Worm (Caenorhabditis elegans) whole organism, late embryonic: ENCODE measurements around the gene nspb-6.

ENCODE experiments used
- C08G9.2 ChIP-seq: sonication (generic microtip); optimal IDR thresholded peaks from 2 replicates; lab custom pipeline; 2016; ENCODE audit warnings: mild to moderate bottlenecking, missing genetic modification characterization, moderate library complexity, missing compliant biosample characterization
- C38D4.7 ChIP-seq: fragments of 200-800 bp; sonication (Bioruptor generic); optimal IDR thresholded peaks from 2 replicates; lab custom pipeline; 2018; ENCODE audit warnings: mild to moderate bottlenecking, missing genetic modification characterization, moderate library complexity, missing compliant biosample characterization
- K09A11.1 ChIP-seq: sonication (generic microtip); optimal IDR thresholded peaks from 2 replicates; lab custom pipeline; 2017; ENCODE audit warnings: antibody characterized with exemption, mild to moderate bottlenecking, missing genetic modification characterization, missing compliant biosample characterization; ENCODE audit not compliant: insufficient read depth
- T23F11.4 ChIP-seq: fragments of 200-800 bp; sonication (Bioruptor generic); optimal IDR thresholded peaks from 2 replicates; lab custom pipeline; 2018; ENCODE audit warnings: mild to moderate bottlenecking, missing genetic modification characterization, missing compliant biosample characterization
- Y22D7AL.16 ChIP-seq: sonication (generic microtip); optimal IDR thresholded peaks from 2 replicates; lab custom pipeline; 2016; ENCODE audit warnings: missing genetic modification characterization, missing compliant biosample characterization
- ama-1 ChIP-seq: fragments of 150-350 bp; optimal IDR thresholded peaks from 2 replicates; lab custom pipeline; 2014
- ceh-14 ChIP-seq: sonication (generic microtip); optimal IDR thresholded peaks from 2 replicates; lab custom pipeline; 2016; ENCODE audit warnings: missing genotype, missing genetic modification characterization, missing compliant biosample characterization
- ceh-18 ChIP-seq: sonication (generic microtip); optimal IDR thresholded peaks from 2 replicates; lab custom pipeline; 2016; ENCODE audit warnings: missing genetic modification characterization, missing compliant biosample characterization
- ceh-19 ChIP-seq: fragments of 200-800 bp; sonication (Bioruptor generic); optimal IDR thresholded peaks from 2 replicates; lab custom pipeline; 2018; ENCODE audit warnings: mild to moderate bottlenecking, missing genetic modification characterization, missing compliant biosample characterization
- ceh-22 ChIP-seq: sonication (generic microtip); optimal IDR thresholded peaks from 2 replicates; lab custom pipeline; 2017; ENCODE audit warnings: missing biosample characterization, missing genetic modification characterization
- ceh-34 ChIP-seq: sonication (generic microtip); optimal IDR thresholded peaks from 2 replicates; lab custom pipeline; 2016; ENCODE audit warnings: mild to moderate bottlenecking, missing genetic modification characterization, missing compliant biosample characterization
- ceh-48 ChIP-seq: sonication (generic microtip); optimal IDR thresholded peaks from 2 replicates; lab custom pipeline; 2016; ENCODE audit warnings: missing genetic modification characterization, inconsistent platforms, missing compliant biosample characterization
- ceh-6 ChIP-seq: fragments of 200-800 bp; sonication (Bioruptor generic); optimal IDR thresholded peaks from 2 replicates; lab custom pipeline; 2018; ENCODE audit warnings: mild to moderate bottlenecking, missing genetic modification characterization, missing compliant biosample characterization
- ceh-9 ChIP-seq: sonication (generic microtip); optimal IDR thresholded peaks from 2 replicates; lab custom pipeline; 2016; ENCODE audit warnings: mild to moderate bottlenecking, missing genetic modification characterization, inconsistent platforms, missing compliant biosample characterization
- dmd-4 ChIP-seq: sonication (generic microtip); optimal IDR thresholded peaks from 2 replicates; lab custom pipeline; 2016; ENCODE audit warnings: borderline replicate concordance, missing genetic modification characterization, missing compliant biosample characterization
- dve-1 ChIP-seq: sonication (generic microtip); optimal IDR thresholded peaks from 2 replicates; lab custom pipeline; 2017; ENCODE audit warnings: antibody characterized with exemption, mild to moderate bottlenecking, missing genetic modification characterization, missing compliant biosample characterization
- elt-4 ChIP-seq: sonication (generic microtip); optimal IDR thresholded peaks from 2 replicates; lab custom pipeline; 2016; ENCODE audit warnings: missing genetic modification characterization, missing compliant biosample characterization
- fax-1 ChIP-seq: sonication (generic microtip); optimal IDR thresholded peaks from 2 replicates; lab custom pipeline; 2016; ENCODE audit warnings: missing genotype, missing genetic modification characterization, missing compliant biosample characterization
- hlh-30 ChIP-seq: sonication (generic microtip); optimal IDR thresholded peaks from 2 replicates; lab custom pipeline; 2017; ENCODE audit warnings: antibody characterized with exemption, missing genetic modification characterization, missing compliant biosample characterization; ENCODE audit not compliant: insufficient read depth
- hlh-8 ChIP-seq: sonication (generic microtip); optimal IDR thresholded peaks from 2 replicates; lab custom pipeline; 2016; ENCODE audit warnings: missing genotype, missing genetic modification characterization, missing compliant biosample characterization
- lim-6 ChIP-seq: sonication (generic microtip); optimal IDR thresholded peaks from 2 replicates; lab custom pipeline; 2016; ENCODE audit warnings: missing genetic modification characterization, missing compliant biosample characterization
- lin-11 ChIP-seq: fragments of 200-800 bp; sonication (Bioruptor generic); optimal IDR thresholded peaks from 2 replicates; lab custom pipeline; 2018; ENCODE audit warnings: mild to moderate bottlenecking, missing genetic modification characterization, missing compliant biosample characterization
- madf-2 ChIP-seq: sonication (generic microtip); optimal IDR thresholded peaks from 2 replicates; lab custom pipeline; 2017; ENCODE audit warnings: missing genetic modification characterization, missing compliant biosample characterization
- nfya-1 ChIP-seq: sonication (generic microtip); optimal IDR thresholded peaks from 2 replicates; lab custom pipeline; 2017; ENCODE audit warnings: missing genetic modification characterization, mild to moderate bottlenecking, missing compliant biosample characterization, antibody characterized with exemption, moderate library complexity
- nhr-232 ChIP-seq: sonication (generic microtip); optimal IDR thresholded peaks from 2 replicates; lab custom pipeline; 2016; ENCODE audit warnings: missing genetic modification characterization, missing compliant biosample characterization
- npax-4 ChIP-seq: sonication (generic microtip); optimal IDR thresholded peaks from 2 replicates; lab custom pipeline; 2016; ENCODE audit warnings: missing genetic modification characterization, missing compliant biosample characterization
- odd-2 ChIP-seq: sonication (generic microtip); optimal IDR thresholded peaks from 2 replicates; lab custom pipeline; 2017; ENCODE audit warnings: antibody characterized with exemption, mild to moderate bottlenecking, missing genetic modification characterization, missing compliant biosample characterization
- pax-1 ChIP-seq: fragments of 150-350 bp; optimal IDR thresholded peaks from 2 replicates; lab custom pipeline; 2014; ENCODE audit warnings: missing biosample characterization, missing genetic modification characterization
- pha-2 ChIP-seq: sonication (generic microtip); optimal IDR thresholded peaks from 2 replicates; lab custom pipeline; 2017; ENCODE audit warnings: mild to moderate bottlenecking, missing genetic modification characterization, missing compliant biosample characterization
- pqm-1 ChIP-seq: sonication (generic microtip); optimal IDR thresholded peaks from 2 replicates; lab custom pipeline; 2016; ENCODE audit warnings: missing genetic modification characterization, missing compliant biosample characterization
- ref-2 ChIP-seq: sonication (generic microtip); optimal IDR thresholded peaks from 2 replicates; lab custom pipeline; 2016; ENCODE audit warnings: missing genetic modification characterization, missing compliant biosample characterization
- sox-2 ChIP-seq: fragments of 200-800 bp; sonication (Bioruptor generic); IDR thresholded peaks from 2 replicates; pipeline ENCODE4 v1.3.6; 2022; ENCODE audit warnings: missing genetic modification reagents, missing genetic modification characterization, missing compliant biosample characterization
- syd-9 ChIP-seq: sonication (generic microtip); optimal IDR thresholded peaks from 2 replicates; lab custom pipeline; 2016; ENCODE audit warnings: mild to moderate bottlenecking, missing genetic modification characterization, moderate library complexity, missing compliant biosample characterization
- tbx-7 ChIP-seq: sonication (generic microtip); optimal IDR thresholded peaks from 2 replicates; lab custom pipeline; 2016; ENCODE audit warnings: missing genotype, missing genetic modification characterization, missing compliant biosample characterization
- unc-42 ChIP-seq: sonication (generic microtip); optimal IDR thresholded peaks from 2 replicates; lab custom pipeline; 2016; ENCODE audit warnings: missing genotype, missing genetic modification characterization, missing compliant biosample characterization
- unc-86 ChIP-seq: sonication (generic microtip); optimal IDR thresholded peaks from 2 replicates; lab custom pipeline; 2016; ENCODE audit warnings: missing genetic modification characterization, missing compliant biosample characterization
- ztf-16 ChIP-seq: sonication (generic microtip); optimal IDR thresholded peaks from 2 replicates; lab custom pipeline; 2017; ENCODE audit warnings: missing genetic modification characterization, missing compliant biosample characterization

Gene nspb-6

ce11 chrIV:5879853-5880252 is 15.4 kb upstream of the nspb-6 start, which contains the start of gene srv-22:
TSS of gene srv-22 (minus strand) at chrIV:5879953.
- no peak for TF ChIP-seq ceh-19 (GFP tag; lab: Kevin White, UChicago)
- TF ChIP-seq unc-86 (tag; lab: Kevin White, UChicago): no peak
- TF ChIP-seq ama-1 (lab: Kevin White, UChicago): no peak
- no peak for TF ChIP-seq syd-9 (tag; lab: Kevin White, UChicago)

- no peak for TF ChIP-seq ceh-9 (tag; lab: Kevin White, UChicago)
- no peak for TF ChIP-seq madf-2 (tag; lab: Kevin White, UChicago)
- no peak for TF ChIP-seq dve-1 (tag; lab: Kevin White, UChicago)
- no peak for TF ChIP-seq unc-42 (tag; lab: Kevin White, UChicago)
- no peak for TF ChIP-seq hlh-30 (tag; lab: Kevin White, UChicago)
- no peak for TF ChIP-seq lin-11 (tag; lab: Kevin White, UChicago)
- no peak for TF ChIP-seq dmd-4 (tag; lab: Kevin White, UChicago)
- no peak for TF ChIP-seq K09A11.1 (tag; lab: Kevin White, UChicago)
- no peak for TF ChIP-seq fax-1 (tag; lab: Kevin White, UChicago)
- TF ChIP-seq unc-86 (tag; lab: Kevin White, UChicago): no peak
- TF ChIP-seq pha-2 (tag; lab: Kevin White, UChicago): no peak
- TF ChIP-seq nhr-232 (tag; lab: Kevin White, UChicago): no peak
Observed at ce11 chrIV:5884500-5884899, 10.8 kb upstream of the nspb-6 start, which contains the start of gene H04M03.11. TSS of gene H04M03.11 (minus strand) at chrIV:5884600.

ce11 chrIV:5885180-5885887 is 10.0 kb upstream of the nspb-6 start, which contains the start of gene glf-1:
TSS of gene glf-1 (plus strand) at chrIV:5885835.
- TF ChIP-seq Y22D7AL.16 (tag; lab: Kevin White, UChicago): no peak
- TF ChIP-seq ceh-22: no peak
- no peak for TF ChIP-seq C38D4.7 (GFP tag; lab: Kevin White, UChicago)
- TF ChIP-seq hlh-8 (tag; lab: Kevin White, UChicago): no peak
- no peak for TF ChIP-seq ceh-18
- TF ChIP-seq madf-2 (tag; lab: Kevin White, UChicago): no peak
- no peak for TF ChIP-seq ref-2
- TF ChIP-seq dve-1 (tag; lab: Kevin White, UChicago): no peak
- no peak for TF ChIP-seq pqm-1
- no peak for TF ChIP-seq sox-2 (GFP tag; lab: Robert Waterston, UW)
- TF ChIP-seq T23F11.4 (GFP tag; lab: Kevin White, UChicago): no peak
- no peak for TF ChIP-seq ceh-48
- TF ChIP-seq pax-1 (tag; lab: Kevin White, UChicago): no peak

- TF ChIP-seq ceh-6 (GFP tag; lab: Kevin White, UChicago) (no peak), pha-2 (tag; lab: Kevin White, UChicago) (no peak), ztf-16 (tag; lab: Kevin White, UChicago) (no peak), sox-2 (GFP tag; lab: Robert Waterston, UW) (no peak), nfya-1 (tag; lab: Kevin White, UChicago) (no peak), ceh-14 (tag; lab: Kevin White, UChicago) (no peak), C38D4.7 (GFP tag; lab: Kevin White, UChicago) (no peak), tbx-7 (tag; lab: Kevin White, UChicago) (no peak), syd-9 (tag; lab: Kevin White, UChicago) (no peak), npax-4 (tag; lab: Kevin White, UChicago) (no peak)
Observed at ce11 chrIV:5886605-5887004, 8.7 kb upstream of the nspb-6 start.

- no peak for TF ChIP-seq C08G9.2 (tag; lab: Kevin White, UChicago)
- no peak for TF ChIP-seq sox-2 (GFP tag; lab: Robert Waterston, UW)
- TF ChIP-seq ceh-34 (tag; lab: Kevin White, UChicago): no peak
- TF ChIP-seq nfya-1 (tag; lab: Kevin White, UChicago): no peak
- TF ChIP-seq ceh-22: no peak
- no peak for TF ChIP-seq odd-2 (tag; lab: Kevin White, UChicago)
- TF ChIP-seq elt-4: no peak
- no peak for TF ChIP-seq pax-1 (tag; lab: Kevin White, UChicago)
- no peak for TF ChIP-seq lim-6
Observed at ce11 chrIV:5891265-5891664, 4.0 kb upstream of the nspb-6 start, which contains the start of gene H04M03.3. TSS of gene H04M03.3 (plus strand) at chrIV:5891565.
